Fruit fly (Drosophila melanogaster) whole organism, adult: Measurements from ENCODE around the gene Cpr62Bb.

Experiments
- CG12768 ChIP-seq: fragments of 200-800 bp; sonication (Bioruptor generic); optimal IDR thresholded peaks from 2 replicates; lab custom pipeline; 2017; ENCODE audit warnings: missing biosample characterization, missing genetic modification characterization, mild to moderate bottlenecking, moderate library complexity, missing genetic modification reagents
- CG5204 ChIP-seq: fragments of 200-800 bp; sonication (Bioruptor generic); optimal IDR thresholded peaks from 2 replicates; lab custom pipeline; 2016; ENCODE audit warnings: missing biosample characterization, missing genetic modification characterization
- Clk ChIP-seq: fragments of 200-800 bp; sonication (Bioruptor generic); optimal IDR thresholded peaks from 2 replicates; lab custom pipeline; 2017; ENCODE audit warnings: missing biosample characterization, missing genetic modification characterization
- Hr96 ChIP-seq: fragments of 200-800 bp; sonication (Bioruptor generic); optimal IDR thresholded peaks from 2 replicates; lab custom pipeline; 2016; ENCODE audit warnings: missing biosample characterization, missing genetic modification characterization
- Mnt ChIP-seq: fragments of 200-800 bp; sonication (Bioruptor generic); optimal IDR thresholded peaks from 2 replicates; lab custom pipeline; 2016; ENCODE audit warnings: missing biosample characterization, mild to moderate bottlenecking, missing genetic modification characterization
- cic ChIP-seq: fragments of 200-800 bp; sonication (Bioruptor generic); optimal IDR thresholded peaks from 2 replicates; lab custom pipeline; 2017; ENCODE audit warnings: missing biosample characterization, mild to moderate bottlenecking, missing genetic modification characterization, moderate library complexity
- cnc ChIP-seq, 2 experiments: fragments of >200 bp; optimal IDR thresholded peaks; 2 replicates each; lab custom pipeline; 2017

- TF ChIP-seq cic (GFP tag; lab: Kevin White, UChicago) (peak; percentile 13), cnc (optimal IDR thresholded peaks at IDR 0.05; lab: Kevin White, UChicago) (no peak), CG12768 (GFP tag; lab: Kevin White, UChicago) (peak; percentile 22), Clk (no peak), Mnt (GFP tag; lab: Kevin White, UChicago) (no peak), Hr96 (no peak), CG5204 (GFP tag; lab: Kevin White, UChicago) (no peak)
Measured at dm6 chr3L:1861400-1861793, 26.4 kb upstream of the Cpr62Bb start.
